Fruit fly (Drosophila melanogaster) whole organism, embryonic: ENCODE results near the gene fz4.

Source experiments
- B-H1 ChIP-seq: fragments of 200-800 bp; sonication (Bioruptor generic); IDR thresholded peaks from 3 replicates; pipeline ENCODE4 v1.3.6; 2022; ENCODE audit warnings: missing biosample characterization, missing genetic modification characterization
- B-H2 ChIP-seq: fragments of 200-800 bp; sonication (Bioruptor generic); optimal IDR thresholded peaks from 2 replicates; lab custom pipeline; 2018; ENCODE audit warnings: missing biosample characterization, mild to moderate bottlenecking, missing genetic modification characterization
- Blimp-1 ChIP-seq: fragments of 200-800 bp; sonication (Bioruptor generic); optimal IDR thresholded peaks from 3 replicates; lab custom pipeline; 2018; ENCODE audit warnings: missing biosample characterization, missing genetic modification characterization, mild to moderate bottlenecking, moderate library complexity, missing genetic modification reagents
- Bteb2 ChIP-seq: fragments of 200-800 bp; sonication (Bioruptor generic); optimal IDR thresholded peaks from 2 replicates; lab custom pipeline; 2016; ENCODE audit warnings: missing biosample characterization, missing genetic modification characterization
- CG10274 ChIP-seq: fragments of 200-800 bp; sonication (Bioruptor generic); optimal IDR thresholded peaks from 3 replicates; lab custom pipeline; 2017; ENCODE audit warnings: missing biosample characterization, mild to moderate bottlenecking, missing genetic modification characterization
- CG11696 ChIP-seq: fragments of 200-800 bp; sonication (Bioruptor generic); IDR thresholded peaks from 2 replicates; pipeline ENCODE4 v1.3.6; 2022; ENCODE audit warnings: missing biosample characterization, missing genetic modification characterization
- CG13424 ChIP-seq: fragments of 200-800 bp; sonication (Bioruptor generic); optimal IDR thresholded peaks from 2 replicates; lab custom pipeline; 2019; ENCODE audit warnings: missing biosample characterization, mild to moderate bottlenecking, missing genetic modification characterization, moderate library complexity
- CG13624 ChIP-seq: fragments of 200-800 bp; sonication (Bioruptor generic); optimal IDR thresholded peaks from 2 replicates; lab custom pipeline; 2016; ENCODE audit warnings: missing biosample characterization, missing genetic modification characterization
- CG14441 ChIP-seq: fragments of 200-800 bp; sonication (Bioruptor generic); IDR thresholded peaks from 2 replicates; pipeline ENCODE4 v1.3.6; 2022; ENCODE audit warnings: missing biosample characterization, missing genetic modification characterization
- CG14860 ChIP-seq: fragments of 200-800 bp; sonication (Bioruptor generic); IDR thresholded peaks from 3 replicates; pipeline ENCODE4 v1.3.6; 2022; ENCODE audit warnings: missing biosample characterization, missing genetic modification characterization; ENCODE audit not compliant: partially characterized antibody
- CG1529 ChIP-seq: fragments of 200-800 bp; sonication (Bioruptor generic); optimal IDR thresholded peaks from 3 replicates; lab custom pipeline; 2018; ENCODE audit warnings: missing biosample characterization, missing genetic modification characterization
- CG1602 ChIP-seq: fragments of 200-800 bp; sonication (Bioruptor generic); optimal IDR thresholded peaks from 3 replicates; lab custom pipeline; 2016; ENCODE audit warnings: missing biosample characterization, missing genetic modification characterization
- CG17186 ChIP-seq: fragments of 200-800 bp; sonication (Bioruptor generic); optimal IDR thresholded peaks from 3 replicates; lab custom pipeline; 2017; ENCODE audit warnings: missing biosample characterization, missing genetic modification reagents, missing genetic modification characterization
- CG18599 ChIP-seq: fragments of 200-800 bp; sonication (Bioruptor generic); optimal IDR thresholded peaks from 3 replicates; lab custom pipeline; 2017; ENCODE audit warnings: missing biosample characterization, missing genetic modification characterization, mild to moderate bottlenecking, moderate library complexity, missing genetic modification reagents
- CG18619 ChIP-seq: fragments of 200-800 bp; sonication (Bioruptor generic); optimal IDR thresholded peaks from 3 replicates; lab custom pipeline; 2017; ENCODE audit warnings: missing biosample characterization, mild to moderate bottlenecking, missing genetic modification characterization
- CG30403 ChIP-seq: fragments of 200-800 bp; sonication (Bioruptor generic); optimal IDR thresholded peaks from 3 replicates; lab custom pipeline; 2016; ENCODE audit warnings: missing biosample characterization, missing genetic modification characterization
- CG31388 ChIP-seq: fragments of 200-800 bp; sonication (Bioruptor generic); optimal IDR thresholded peaks from 2 replicates; lab custom pipeline; 2016; ENCODE audit warnings: missing biosample characterization, missing genetic modification characterization
- CG3281 ChIP-seq: fragments of 200-800 bp; sonication (Bioruptor generic); optimal IDR thresholded peaks from 3 replicates; lab custom pipeline; 2017; ENCODE audit warnings: missing biosample characterization, mild to moderate bottlenecking, missing genetic modification characterization
- CG43689 ChIP-seq: fragments of 200-800 bp; sonication (Bioruptor generic); IDR thresholded peaks from 2 replicates; pipeline ENCODE4 v1.3.6; 2022; ENCODE audit warnings: missing biosample characterization, missing genetic modification characterization
- CG6254 ChIP-seq: fragments of 200-800 bp; sonication (Bioruptor generic); optimal IDR thresholded peaks from 3 replicates; lab custom pipeline; 2017; ENCODE audit warnings: mild to moderate bottlenecking, missing biosample characterization, missing genetic modification reagents, missing genetic modification characterization
- CG7745 ChIP-seq: fragments of 200-800 bp; sonication (Bioruptor generic); optimal IDR thresholded peaks from 2 replicates; lab custom pipeline; 2018; ENCODE audit warnings: missing biosample characterization, mild to moderate bottlenecking, missing genetic modification characterization, moderate library complexity
- CG7963 ChIP-seq: fragments of 200-800 bp; sonication (Bioruptor generic); IDR thresholded peaks from 3 replicates; pipeline ENCODE4 v1.3.6; 2022; ENCODE audit warnings: missing biosample characterization, missing genetic modification characterization; ENCODE audit not compliant: partially characterized antibody
- CG8359 ChIP-seq: fragments of 200-800 bp; sonication (Bioruptor generic); optimal IDR thresholded peaks from 2 replicates; lab custom pipeline; 2017; ENCODE audit warnings: missing biosample characterization, mild to moderate bottlenecking, missing genetic modification characterization, borderline replicate concordance
- Dip2 ChIP-seq: fragments of 200-800 bp; sonication (Bioruptor generic); IDR thresholded peaks from 2 replicates; pipeline ENCODE4 v1.3.6; 2022; ENCODE audit warnings: missing biosample characterization, missing genetic modification characterization
- Dll ChIP-seq: fragments of 200-800 bp; sonication (Bioruptor generic); IDR thresholded peaks from 4 replicates; pipeline ENCODE4 v1.3.6; 2022; ENCODE audit warnings: missing biosample characterization, missing genetic modification characterization; ENCODE audit not compliant: partially characterized antibody
- ERR ChIP-seq: fragments of 200-800 bp; sonication (Bioruptor generic); optimal IDR thresholded peaks from 2 replicates; lab custom pipeline; 2016; ENCODE audit warnings: missing biosample characterization, missing genetic modification characterization
- Ets97D ChIP-seq: fragments of 200-800 bp; sonication (Bioruptor generic); optimal IDR thresholded peaks from 3 replicates; lab custom pipeline; 2016; ENCODE audit warnings: missing biosample characterization, missing genetic modification characterization
- H15 ChIP-seq: fragments of 200-800 bp; sonication (Bioruptor generic); IDR thresholded peaks from 3 replicates; pipeline ENCODE4 v1.3.6; 2022; ENCODE audit warnings: missing biosample characterization, missing genetic modification characterization
- Poxn ChIP-seq: fragments of 200-800 bp; sonication (Bioruptor generic); IDR thresholded peaks from 2 replicates; pipeline ENCODE4 v1.3.6; 2022; ENCODE audit warnings: missing biosample characterization, missing genetic modification characterization
- Spps ChIP-seq: fragments of 200-800 bp; sonication (Bioruptor generic); optimal IDR thresholded peaks from 2 replicates; lab custom pipeline; 2018; ENCODE audit warnings: missing biosample characterization, mild to moderate bottlenecking, missing genetic modification characterization
- Taf1 ChIP-seq: fragments of 200-800 bp; sonication (Bioruptor generic); IDR thresholded peaks from 2 replicates; pipeline ENCODE4 v1.3.6; 2022; ENCODE audit warnings: missing biosample characterization, missing genetic modification characterization
- Tbp ChIP-seq: fragments of >200 bp; optimal IDR thresholded peaks from 2 replicates; lab custom pipeline; 2018; ENCODE audit warnings: missing biosample characterization, missing genetic modification characterization
- Trl ChIP-seq, 3 experiments: fragments of >200 bp in 2 of 3; fragments of 200-800 bp in 1 of 3; sonication (Bioruptor generic) in 1 of 3; optimal IDR thresholded peaks; 2 replicates in 1 of 3; 3 replicates in 2 of 3; lab custom pipeline; 2016 to 2017; ENCODE audit warnings: missing biosample characterization in 1 of 3, missing genetic modification characterization in 1 of 3
- ab ChIP-seq: fragments of 200-800 bp; sonication (Bioruptor generic); optimal IDR thresholded peaks from 2 replicates; lab custom pipeline; 2016; ENCODE audit warnings: missing biosample characterization, missing genetic modification characterization
- bcd ChIP-seq: fragments of 200-800 bp; sonication (Bioruptor generic); optimal IDR thresholded peaks from 2 replicates; lab custom pipeline; 2017; ENCODE audit warnings: missing biosample characterization, mild to moderate bottlenecking, missing genetic modification characterization
- bigmax ChIP-seq: fragments of 200-800 bp; sonication (Bioruptor generic); optimal IDR thresholded peaks from 2 replicates; lab custom pipeline; 2018; ENCODE audit warnings: missing biosample characterization, mild to moderate bottlenecking, missing genetic modification characterization
- cas ChIP-seq: fragments of 200-800 bp; sonication (Bioruptor generic); IDR thresholded peaks from 2 replicates; pipeline ENCODE4 v1.3.6; 2022; ENCODE audit warnings: missing biosample characterization, missing genetic modification characterization
- dan ChIP-seq: fragments of 200-800 bp; sonication (Bioruptor generic); IDR thresholded peaks from 2 replicates; pipeline ENCODE4 v1.3.6; 2022; ENCODE audit warnings: missing biosample characterization, missing genetic modification characterization
- eyg ChIP-seq: fragments of 200-800 bp; sonication (Bioruptor generic); optimal IDR thresholded peaks from 3 replicates; lab custom pipeline; 2016; ENCODE audit warnings: missing biosample characterization, missing genetic modification characterization
- hbn ChIP-seq: fragments of 200-800 bp; sonication (Bioruptor generic); IDR thresholded peaks from 2 replicates; pipeline ENCODE4 v1.3.6; 2022; ENCODE audit warnings: missing biosample characterization, missing genetic modification characterization; ENCODE audit not compliant: partially characterized antibody
- ken ChIP-seq: fragments of 200-800 bp; sonication (Bioruptor generic); IDR thresholded peaks from 3 replicates; pipeline ENCODE4 v1.3.6; 2022; ENCODE audit warnings: missing biosample characterization, missing genetic modification characterization
- lilli ChIP-seq: fragments of 200-800 bp; sonication (Bioruptor generic); optimal IDR thresholded peaks from 3 replicates; lab custom pipeline; 2016; ENCODE audit warnings: missing biosample characterization, missing genetic modification characterization
- mirr ChIP-seq: fragments of 200-800 bp; sonication (Bioruptor generic); optimal IDR thresholded peaks from 3 replicates; lab custom pipeline; 2018; ENCODE audit warnings: missing biosample characterization, mild to moderate bottlenecking, missing genetic modification characterization
- nau ChIP-seq: fragments of 200-800 bp; sonication (Bioruptor generic); optimal IDR thresholded peaks from 3 replicates; lab custom pipeline; 2017; ENCODE audit warnings: missing biosample characterization, mild to moderate bottlenecking, missing genetic modification characterization, missing genetic modification reagents
- prd ChIP-seq, 3 experiments: fragments of >200 bp in 2 of 3; fragments of 200-800 bp in 1 of 3; sonication (Bioruptor generic) in 1 of 3; optimal IDR thresholded peaks in 2 of 3; IDR thresholded peaks in 1 of 3; 2 replicates in 2 of 3; 3 replicates in 1 of 3; pipeline versions ENCODE4 v1.3.6 to Lab custom; 2017 to 2022; ENCODE audit warnings: missing biosample characterization in 1 of 3, missing genetic modification characterization in 1 of 3
- pros ChIP-seq: fragments of 200-800 bp; sonication (Bioruptor generic); optimal IDR thresholded peaks from 3 replicates; lab custom pipeline; 2019; ENCODE audit warnings: missing biosample characterization, mild to moderate bottlenecking, missing genetic modification characterization, moderate library complexity
- repo ChIP-seq: fragments of 200-800 bp; sonication (Bioruptor generic); optimal IDR thresholded peaks from 2 replicates; lab custom pipeline; 2016; ENCODE audit warnings: missing biosample characterization, missing genetic modification characterization
- salm ChIP-seq: fragments of 200-800 bp; sonication (Bioruptor generic); optimal IDR thresholded peaks from 2 replicates; lab custom pipeline; 2018; ENCODE audit warnings: missing biosample characterization, mild to moderate bottlenecking, missing genetic modification characterization
- so ChIP-seq: fragments of 200-800 bp; sonication (Bioruptor generic); IDR thresholded peaks from 3 replicates; pipeline ENCODE4 v1.3.6; 2022; ENCODE audit warnings: missing biosample characterization, missing genetic modification characterization
- twi ChIP-seq: fragments of 200-800 bp; optimal IDR thresholded peaks from 2 replicates; lab custom pipeline; 2019; ENCODE audit warnings: missing biosample characterization, mild to moderate bottlenecking, missing genetic modification characterization, moderate library complexity

fz4 gene

DNA sequence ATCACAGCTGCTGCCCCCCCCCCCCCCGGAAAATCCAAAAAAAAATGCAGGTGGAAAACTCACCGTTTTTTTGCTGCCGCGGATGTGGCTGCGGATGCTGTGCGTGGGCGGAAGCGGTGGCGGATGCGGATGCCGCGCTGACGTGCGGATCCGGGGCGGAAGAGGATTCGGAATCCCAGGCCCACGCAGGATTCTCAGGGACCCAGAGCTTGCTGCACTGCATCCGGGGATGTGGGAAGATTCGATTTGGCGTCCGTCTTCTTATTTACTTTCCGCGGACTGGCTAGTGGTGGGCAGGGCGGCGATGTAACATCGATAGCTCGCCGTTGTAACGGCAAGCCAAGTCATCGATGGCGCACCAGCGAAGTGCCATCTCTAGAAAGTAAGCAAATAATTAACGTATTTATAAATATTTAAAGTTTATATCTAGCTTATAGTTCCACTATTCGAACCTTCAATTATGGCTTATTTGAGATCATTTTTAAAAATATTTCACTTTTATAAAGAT, 8.1 kb downstream of the fz4 start, which contains the start of gene CG4615 (continued):
- TF ChIP-seq CG14441 (GFP tag; lab: Robert Waterston, UW) (peak; percentile 46), bigmax (GFP tag; lab: Kevin White, UChicago) (no peak), CG18599 (no peak), Bteb2 (GFP tag; lab: Kevin White, UChicago) (no peak), repo (no peak), twi (tag; lab: Kevin White, UChicago) (no peak), salm (no peak), Trl (optimal IDR thresholded peaks at IDR 0.05; lab: Kevin White, UChicago) (no peak), Trl (GFP tag; optimal IDR thresholded peaks at IDR 0.05; lab: Kevin White, UChicago) (no peak), B-H1 (GFP tag; lab: Robert Waterston, UW) (no peak), Ets97D (GFP tag; lab: Kevin White, UChicago) (peak; percentile 44), ERR (no peak), cas (no peak), ab (GFP tag; lab: Kevin White, UChicago) (no peak), Blimp-1 (GFP tag; lab: Kevin White, UChicago) (no peak), CG30403 (no peak), Spps (tag; lab: Kevin White, UChicago) (no peak), nau (GFP tag; lab: Kevin White, UChicago) (no peak), hbn (GFP tag; lab: Robert Waterston, UW) (peak; percentile 85), CG18619 (GFP tag; lab: Kevin White, UChicago) (no peak), Poxn (GFP tag; lab: Robert Waterston, UW) (no peak), CG17186 (no peak), B-H2 (no peak), CG1529 (GFP tag; lab: Kevin White, UChicago) (no peak), dan (GFP tag; lab: Robert Waterston, UW) (no peak), CG7745 (tag; lab: Kevin White, UChicago) (no peak), Tbp (GFP tag; lab: Kevin White, UChicago) (no peak), Dip2 (GFP tag; lab: Robert Waterston, UW) (no peak), prd (optimal IDR thresholded peaks at IDR 0.05; lab: Kevin White, UChicago) (no peak), prd (GFP tag; IDR thresholded peaks at IDR 0.05; lab: Robert Waterston, UW) (peak; percentile 37; the same call in 1 of the 3 replicates), CG10274 (no peak), ken (GFP tag; lab: Robert Waterston, UW) (no peak), eyg (no peak), CG14860 (GFP tag; lab: Robert Waterston, UW) (peak; percentile 70; the same call in 2 of the 3 replicates), CG13624 (no peak), bcd (GFP tag; lab: Kevin White, UChicago) (no peak), CG1602 (no peak), CG7963 (GFP tag; lab: Robert Waterston, UW) (peak; percentile 74), Taf1 (GFP tag; lab: Robert Waterston, UW) (no peak), pros (GFP tag; lab: Kevin White, UChicago) (no peak), CG13424 (tag; lab: Kevin White, UChicago) (no peak), lilli (GFP tag; lab: Kevin White, UChicago) (peak; percentile 50), CG43689 (no peak), CG3281 (GFP tag; lab: Kevin White, UChicago) (no peak), CG8359 (no peak), H15 (GFP tag; lab: Robert Waterston, UW) (no peak; the same call in 2 of the 3 replicates), so (GFP tag; lab: Robert Waterston, UW) (no peak), CG31388 (no peak), CG6254 (GFP tag; lab: Kevin White, UChicago) (no peak), mirr (GFP tag; lab: Kevin White, UChicago) (no peak), Dll (peak; percentile 89), CG11696 (GFP tag; lab: Robert Waterston, UW) (no peak)
